Worm (Caenorhabditis elegans): ENCODE data around the gene F09G2.8.

DNA sequence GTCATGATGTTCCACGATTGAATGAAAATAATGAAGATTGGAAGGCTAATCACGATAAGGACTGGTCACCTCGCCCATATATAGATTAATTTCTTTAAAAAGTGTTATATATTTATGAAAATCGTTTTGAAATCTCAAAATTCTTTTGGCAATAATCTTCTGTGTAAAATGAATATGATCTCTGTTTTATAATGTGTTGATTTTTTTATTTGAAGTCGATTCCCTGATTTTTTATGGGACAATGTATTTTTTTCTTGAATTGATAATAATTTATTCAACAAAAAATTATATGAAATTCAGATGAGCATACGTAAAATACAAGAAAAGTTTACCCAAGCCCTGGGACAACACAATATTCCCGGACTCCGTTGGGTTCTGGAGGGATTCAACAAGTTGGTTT, 46.0 kb upstream of the F09G2.8 start, which contains the start of gene C05C8.1:
- no peak for TF ChIP-seq ceh-34 (tag; optimal IDR thresholded peaks at IDR 0.05)
- no peak for TF ChIP-seq dve-1 (tag; optimal IDR thresholded peaks at IDR 0.05)
- no peak for TF ChIP-seq hlh-8 (tag; optimal IDR thresholded peaks at IDR 0.05)
- TF ChIP-seq pros-1 (tag; optimal IDR thresholded peaks at IDR 0.05), result no peak
- no peak for TF ChIP-seq pha-4 (tag; optimal IDR thresholded peaks at IDR 0.05)
